Worm (Caenorhabditis elegans) whole organism, L1 larva: ENCODE data around the gene C50C3.19.
A peak's percentile ranks its signal among the peaks of the same experiment; 100 is the strongest.

Source experiments
- C34B4.2 ChIP-seq: sonication (generic microtip); optimal IDR thresholded peaks from 2 replicates; lab custom pipeline; 2017; ENCODE audit warnings: mild to moderate bottlenecking, missing genetic modification characterization, missing compliant biosample characterization
- Y116A8C.19 ChIP-seq: sonication (generic microtip); optimal IDR thresholded peaks from 2 replicates; lab custom pipeline; 2016; ENCODE audit warnings: missing compliant biosample characterization, missing genetic modification characterization, borderline replicate concordance
- aha-1 ChIP-seq: fragments of 150-350 bp; optimal IDR thresholded peaks from 2 replicates; lab custom pipeline; 2014; ENCODE audit warnings: missing biosample characterization, missing genetic modification characterization
- alr-1 ChIP-seq: fragments of 200-800 bp; sonication (Bioruptor generic); optimal IDR thresholded peaks from 2 replicates; lab custom pipeline; 2018; ENCODE audit warnings: borderline replicate concordance, mild to moderate bottlenecking, missing genetic modification characterization, missing compliant biosample characterization
- blmp-1 ChIP-seq: fragments of 150-350 bp; optimal IDR thresholded peaks from 2 replicates; lab custom pipeline; 2014; ENCODE audit warnings: missing biosample characterization, missing genetic modification characterization
- ceh-63 ChIP-seq: fragments of 200-800 bp; sonication (Bioruptor generic); optimal IDR thresholded peaks from 2 replicates; lab custom pipeline; 2018; ENCODE audit warnings: mild to moderate bottlenecking, missing genetic modification characterization, missing compliant biosample characterization
- ceh-8 ChIP-seq: fragments of 200-800 bp; sonication (Bioruptor generic); optimal IDR thresholded peaks from 2 replicates; lab custom pipeline; 2018; ENCODE audit warnings: mild to moderate bottlenecking, missing genetic modification characterization, moderate library complexity, missing compliant biosample characterization
- ceh-82 ChIP-seq, 3 experiments: fragments of 150-350 bp in 1 of 3; sonication (generic microtip) in 2 of 3; optimal IDR thresholded peaks; 2 replicates each; lab custom pipeline; 2014 to 2017; ENCODE audit warnings: missing biosample characterization in 3 of 3, missing genetic modification characterization in 3 of 3
- ceh-90 ChIP-seq: sonication (generic microtip); optimal IDR thresholded peaks from 2 replicates; lab custom pipeline; 2016; ENCODE audit warnings: missing genetic modification characterization, missing compliant biosample characterization
- ces-1 ChIP-seq: fragments of 150-350 bp; optimal IDR thresholded peaks from 2 replicates; lab custom pipeline; 2014; ENCODE audit warnings: missing biosample characterization, missing genetic modification reagents, missing genetic modification characterization
- egl-13 ChIP-seq: sonication (generic microtip); optimal IDR thresholded peaks from 2 replicates; lab custom pipeline; 2016; ENCODE audit warnings: missing genotype, missing genetic modification reagents, missing genetic modification characterization, missing compliant biosample characterization
- egl-27 ChIP-seq, 2 experiments: fragments of 150-350 bp in 1 of 2; sonication (generic microtip); optimal IDR thresholded peaks; 3 replicates each; lab custom pipeline; 2017 to 2018; ENCODE audit warnings: missing biosample characterization in 2 of 2, missing genetic modification characterization in 2 of 2, missing genetic modification reagents in 2 of 2
- elt-2 ChIP-seq: sonication (generic microtip); optimal IDR thresholded peaks from 2 replicates; lab custom pipeline; 2016; ENCODE audit warnings: missing genetic modification characterization, mild to moderate bottlenecking, inconsistent platforms, missing compliant biosample characterization, missing genetic modification reagents
- elt-3 ChIP-seq, 6 experiments: fragments of 150-350 bp in 1 of 6; sonication (generic microtip); optimal IDR thresholded peaks; 2 replicates each; lab custom pipeline; 2017 to 2018; ENCODE audit warnings: missing biosample characterization in 6 of 6, missing genetic modification characterization in 6 of 6, inconsistent platforms in 1 of 6
- ets-5 ChIP-seq: fragments of 200-800 bp; sonication (Bioruptor generic); IDR thresholded peaks from 2 replicates; pipeline ENCODE4 v1.3.6; 2022; ENCODE audit warnings: missing genetic modification characterization, missing compliant biosample characterization
- fkh-10 ChIP-seq: sonication (generic microtip); optimal IDR thresholded peaks from 2 replicates; lab custom pipeline; 2017; ENCODE audit warnings: missing biosample characterization, missing genetic modification reagents, missing genetic modification characterization
- fkh-8 ChIP-seq: sonication (generic microtip); optimal IDR thresholded peaks from 2 replicates; lab custom pipeline; 2016; ENCODE audit warnings: mild to moderate bottlenecking, missing genetic modification characterization, missing compliant biosample characterization
- fos-1 ChIP-seq: fragments of 150-350 bp; optimal IDR thresholded peaks from 2 replicates; lab custom pipeline; 2014; ENCODE audit warnings: missing biosample characterization, missing genetic modification characterization
- hlh-17 ChIP-seq: fragments of 200-800 bp; sonication (Bioruptor generic); optimal IDR thresholded peaks from 2 replicates; lab custom pipeline; 2018; ENCODE audit warnings: missing genetic modification characterization, mild to moderate bottlenecking, missing compliant biosample characterization, moderate library complexity, borderline replicate concordance
- hlh-4 ChIP-seq: sonication (generic microtip); optimal IDR thresholded peaks from 2 replicates; lab custom pipeline; 2016; ENCODE audit warnings: mild to moderate bottlenecking, missing genetic modification characterization, missing compliant biosample characterization
- irx-1 ChIP-seq: sonication (generic microtip); optimal IDR thresholded peaks from 2 replicates; lab custom pipeline; 2016; ENCODE audit warnings: missing genetic modification characterization, missing compliant biosample characterization
- isw-1 ChIP-seq: fragments of 200-800 bp; sonication (Bioruptor generic); IDR thresholded peaks from 2 replicates; pipeline ENCODE4 v1.3.6; 2022; ENCODE audit warnings: missing genetic modification characterization, missing compliant biosample characterization
- lin-15B ChIP-seq: fragments of 150-350 bp; sonication (generic microtip); optimal IDR thresholded peaks from 3 replicates; lab custom pipeline; 2014; ENCODE audit warnings: missing biosample characterization, missing genetic modification characterization
- lir-3 ChIP-seq: sonication (generic microtip); optimal IDR thresholded peaks from 2 replicates; lab custom pipeline; 2016; ENCODE audit warnings: mild to moderate bottlenecking, missing genetic modification characterization, moderate library complexity, missing compliant biosample characterization; ENCODE audit not compliant: poor library complexity
- mdl-1 ChIP-seq, 2 experiments: fragments of 150-350 bp; optimal IDR thresholded peaks; 2 replicates each; lab custom pipeline; 2014 to 2017; ENCODE audit warnings: missing biosample characterization in 2 of 2, missing genetic modification characterization in 2 of 2, inconsistent platforms in 1 of 2
- nhr-12 ChIP-seq: sonication (generic microtip); optimal IDR thresholded peaks from 2 replicates; lab custom pipeline; 2017; ENCODE audit warnings: missing biosample characterization, missing genetic modification characterization
- nhr-19 ChIP-seq: fragments of 200-800 bp; sonication (Bioruptor generic); conservative IDR thresholded peaks from 2 replicates; pipeline ENCODE4 v1.3.6; 2022; ENCODE audit warnings: missing genetic modification characterization, missing compliant biosample characterization
- nhr-20 ChIP-seq: sonication (generic microtip); optimal IDR thresholded peaks from 2 replicates; lab custom pipeline; 2016; ENCODE audit warnings: mild to moderate bottlenecking, missing genetic modification characterization, missing compliant biosample characterization
- nhr-237 ChIP-seq: fragments of 150-350 bp; optimal IDR thresholded peaks from 2 replicates; lab custom pipeline; 2014; ENCODE audit warnings: missing biosample characterization, missing genetic modification characterization
- nhr-71 ChIP-seq: sonication (generic microtip); optimal IDR thresholded peaks from 2 replicates; lab custom pipeline; 2016; ENCODE audit warnings: mild to moderate bottlenecking, missing genetic modification characterization, moderate library complexity, missing compliant biosample characterization
- nhr-77 ChIP-seq: fragments of 150-350 bp; optimal IDR thresholded peaks from 2 replicates; lab custom pipeline; 2014; ENCODE audit warnings: missing biosample characterization, missing genetic modification characterization
- nhr-84 ChIP-seq: sonication (generic microtip); optimal IDR thresholded peaks from 2 replicates; lab custom pipeline; 2017; ENCODE audit warnings: missing biosample characterization, missing genetic modification characterization
- pax-3 ChIP-seq: fragments of 200-800 bp; sonication (Bioruptor generic); optimal IDR thresholded peaks from 2 replicates; lab custom pipeline; 2018; ENCODE audit warnings: mild to moderate bottlenecking, missing genetic modification characterization, moderate library complexity, missing compliant biosample characterization
- rnt-1 ChIP-seq: sonication (generic microtip); optimal IDR thresholded peaks from 2 replicates; lab custom pipeline; 2016; ENCODE audit warnings: mild to moderate bottlenecking, missing genetic modification characterization, moderate library complexity, missing compliant biosample characterization
- snpc-4 ChIP-seq: fragments of 150-350 bp; optimal IDR thresholded peaks from 2 replicates; lab custom pipeline; 2014; ENCODE audit warnings: missing biosample characterization, missing genetic modification characterization
- sptf-1 ChIP-seq: fragments of 150-350 bp; optimal IDR thresholded peaks from 2 replicates; lab custom pipeline; 2014; ENCODE audit warnings: missing biosample characterization, missing genetic modification characterization
- swsn-7 ChIP-seq: sonication (generic microtip); optimal IDR thresholded peaks from 2 replicates; lab custom pipeline; 2016; ENCODE audit warnings: missing genetic modification characterization, missing compliant biosample characterization
- tlp-1 ChIP-seq: fragments of 150-350 bp; optimal IDR thresholded peaks from 2 replicates; lab custom pipeline; 2014; ENCODE audit warnings: missing biosample characterization, missing genetic modification characterization
- unc-130 ChIP-seq: fragments of 150-350 bp; optimal IDR thresholded peaks from 2 replicates; lab custom pipeline; 2017; ENCODE audit warnings: missing biosample characterization, missing genetic modification characterization, inconsistent platforms
- unc-30 ChIP-seq: sonication (generic microtip); optimal IDR thresholded peaks from 2 replicates; lab custom pipeline; 2017; ENCODE audit warnings: missing biosample characterization, missing genetic modification characterization
- unc-62 ChIP-seq: fragments of 150-350 bp; optimal IDR thresholded peaks from 2 replicates; lab custom pipeline; 2014; ENCODE audit warnings: missing biosample characterization, missing genetic modification reagents, missing genetic modification characterization
- unc-98 ChIP-seq: fragments of 200-800 bp; sonication (Bioruptor generic); IDR thresholded peaks from 2 replicates; pipeline ENCODE4 v1.3.6; 2022; ENCODE audit warnings: missing genetic modification characterization, missing compliant biosample characterization
- vab-15 ChIP-seq: sonication (generic microtip); optimal IDR thresholded peaks from 2 replicates; lab custom pipeline; 2017; ENCODE audit warnings: missing genotype, mild to moderate bottlenecking, missing genetic modification characterization, missing compliant biosample characterization
- xbp-1 ChIP-seq: sonication (generic microtip); optimal IDR thresholded peaks from 2 replicates; lab custom pipeline; 2016; ENCODE audit warnings: missing genetic modification characterization, missing compliant biosample characterization
- zag-1 ChIP-seq: fragments of 150-350 bp; optimal IDR thresholded peaks from 2 replicates; lab custom pipeline; 2014; ENCODE audit warnings: missing biosample characterization, missing genetic modification characterization
- zip-4 ChIP-seq: fragments of 200-800 bp; sonication (Bioruptor generic); optimal IDR thresholded peaks from 2 replicates; lab custom pipeline; 2018; ENCODE audit warnings: mild to moderate bottlenecking, missing genetic modification characterization, moderate library complexity, missing compliant biosample characterization
- ztf-11 ChIP-seq, 2 experiments: sonication (generic microtip); optimal IDR thresholded peaks; 2 replicates each; lab custom pipeline; 2016 to 2017; ENCODE audit warnings: missing genetic modification characterization in 2 of 2, missing biosample characterization in 1 of 2, missing compliant biosample characterization in 1 of 2

The C50C3.19 gene

DNA sequence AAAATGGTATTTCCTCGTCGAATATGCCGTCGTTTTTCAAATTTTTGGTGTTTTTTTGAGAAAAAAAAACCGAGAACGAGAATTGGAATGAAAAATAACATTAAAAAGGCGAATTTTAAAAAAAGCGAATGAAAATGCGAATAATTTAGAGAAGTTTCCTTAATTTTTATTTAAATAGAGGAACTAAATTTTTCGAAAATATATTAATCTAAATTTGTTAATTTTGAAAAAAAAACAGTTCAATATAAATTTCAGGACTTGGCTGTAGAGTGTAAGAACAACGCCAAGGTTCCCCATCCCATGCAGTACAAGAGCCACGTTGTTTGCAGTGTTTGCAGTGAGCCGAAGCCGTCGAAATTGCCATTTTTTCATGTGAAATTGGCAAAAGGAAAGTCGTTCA is at the start of gene C50C3.19:
Gene C50C3.19 (plus strand): TSS at position 301 of the 400 bp plus-strand sequence.
- TF ChIP-seq elt-2 (no peak), egl-13 (no peak), unc-98 (GFP tag; lab: Robert Waterston, UW) (no peak), isw-1 (GFP tag; lab: Robert Waterston, UW) (no peak), alr-1 (tag; lab: Kevin White, UChicago) (no peak), nhr-84 (tag; lab: Kevin White, UChicago) (no peak), nhr-71 (no peak), hlh-4 (tag; lab: Kevin White, UChicago) (no peak), Y116A8C.19 (tag; lab: Kevin White, UChicago) (no peak)

ce11 chrIII:8142217-8142616 is 48.4 kb upstream of the C50C3.19 start:
- TF ChIP-seq hlh-4 (tag; lab: Kevin White, UChicago) = no peak
- TF ChIP-seq, all 84 proteins: peak for 0

ce11 chrIII:8144574-8145065 is 46.0 kb upstream of the C50C3.19 start, which contains the start of the genes C14B9.8 and mrpl-18:
TSS of gene C14B9.8 (minus strand) at chrIII:8144629.
TSS of gene mrpl-18 (plus strand) at chrIII:8145015.
- TF ChIP-seq irx-1 (tag; lab: Kevin White, UChicago) (peak; percentile 94), hlh-17 (GFP tag; lab: Kevin White, UChicago) (no peak), ets-5 (no peak), fkh-8 (tag; lab: Kevin White, UChicago) (peak; percentile 73), egl-13 (peak; percentile 81), nhr-20 (tag; lab: Kevin White, UChicago) (peak; percentile 67), pax-3 (peak; percentile 70), zag-1 (no peak), snpc-4 (tag; lab: Kevin White, UChicago) (peak; percentile 47), rnt-1 (peak; percentile 99), mdl-1 (tag; optimal IDR thresholded peaks at IDR 0.05; lab: Kevin White, UChicago) (peak in 1 of 2 experiments; percentile 54), xbp-1 (tag; lab: Kevin White, UChicago) (peak; percentile 80), nhr-12 (no peak), unc-30 (no peak), hlh-4 (tag; lab: Kevin White, UChicago) (no peak), vab-15 (tag; lab: Kevin White, UChicago) (no peak), ceh-90 (tag; lab: Kevin White, UChicago) (peak; percentile 93), ceh-63 (GFP tag; lab: Kevin White, UChicago) (no peak), nhr-77 (tag; lab: Kevin White, UChicago) (no peak), zip-4 (peak; percentile 6), tlp-1 (tag; lab: Kevin White, UChicago) (no peak), aha-1 (tag; lab: Kevin White, UChicago) (no peak), nhr-84 (tag; lab: Kevin White, UChicago) (no peak), ces-1 (GFP tag; lab: Kevin White, UChicago) (no peak), fkh-10 (GFP tag; lab: Kevin White, UChicago) (no peak), nhr-237 (tag; lab: Kevin White, UChicago) (no peak), lir-3 (tag; lab: Kevin White, UChicago) (peak; percentile 95), elt-2 (peak; percentile 47), ceh-82 (tag; optimal IDR thresholded peaks at IDR 0.05; lab: Kevin White, UChicago) (peak; percentile 26 to 72 (median 37)), sptf-1 (tag; lab: Kevin White, UChicago) (no peak), fos-1 (tag; lab: Kevin White, UChicago) (no peak), ceh-8 (GFP tag; lab: Kevin White, UChicago) (no peak), isw-1 (GFP tag; lab: Robert Waterston, UW) (peak; percentile 66), unc-62 (GFP tag; lab: Kevin White, UChicago) (no peak), C34B4.2 (tag; lab: Kevin White, UChicago) (peak; percentile 33), swsn-7 (tag; lab: Kevin White, UChicago) (peak; percentile 69), elt-3 (tag; optimal IDR thresholded peaks at IDR 0.05; lab: Kevin White, UChicago) (peak in 2 of 6 experiments; percentile 20 to 43), lin-15B (tag; lab: Kevin White, UChicago) (peak; percentile 48), nhr-19 (GFP tag; lab: Robert Waterston, UW) (peak; percentile 70), blmp-1 (tag; lab: Kevin White, UChicago) (no peak), egl-27 (tag; optimal IDR thresholded peaks at IDR 0.05; lab: Kevin White, UChicago) (no peak), ztf-11 (tag; optimal IDR thresholded peaks at IDR 0.05; lab: Kevin White, UChicago) (peak in 1 of 2 experiments; percentile 89), unc-98 (GFP tag; lab: Robert Waterston, UW) (peak; percentile 61), unc-130 (tag; lab: Kevin White, UChicago) (no peak)
